Fruit fly (Drosophila melanogaster) whole organism, pupa: Measurements from ENCODE around the gene Grp170.

ENCODE experiments used
- CG10348 ChIP-seq: fragments of 200-800 bp; sonication (Bioruptor generic); IDR thresholded peaks from 2 replicates; pipeline ENCODE4 v1.3.6; 2022; ENCODE audit warnings: missing biosample characterization, missing genetic modification characterization
- CG12605 ChIP-seq: fragments of 200-800 bp; sonication (Bioruptor generic); IDR thresholded peaks from 2 replicates; pipeline ENCODE4 v1.3.6; 2022; ENCODE audit warnings: missing biosample characterization, missing genetic modification characterization
- CG13204 ChIP-seq: fragments of 200-800 bp; sonication (Bioruptor generic); optimal IDR thresholded peaks from 2 replicates; lab custom pipeline; 2018; ENCODE audit warnings: missing biosample characterization, mild to moderate bottlenecking, missing genetic modification characterization, moderate library complexity
- CG14655 ChIP-seq: fragments of 200-800 bp; sonication (Bioruptor generic); optimal IDR thresholded peaks from 3 replicates; lab custom pipeline; 2017; ENCODE audit warnings: mild to moderate bottlenecking, missing biosample characterization, missing genetic modification reagents, missing genetic modification characterization
- CG15710 ChIP-seq: fragments of 200-800 bp; sonication (Bioruptor generic); optimal IDR thresholded peaks from 2 replicates; lab custom pipeline; 2018; ENCODE audit warnings: missing biosample characterization, mild to moderate bottlenecking, missing genetic modification characterization, moderate library complexity
- CG17806 ChIP-seq: fragments of 200-800 bp; sonication (Bioruptor generic); optimal IDR thresholded peaks from 2 replicates; lab custom pipeline; 2018; ENCODE audit warnings: missing biosample characterization, mild to moderate bottlenecking, missing genetic modification characterization, moderate library complexity
- CG32121 ChIP-seq: fragments of 200-800 bp; sonication (Bioruptor generic); IDR thresholded peaks from 2 replicates; pipeline ENCODE4 v1.3.6; 2022; ENCODE audit warnings: missing biosample characterization, missing genetic modification characterization
- CG34367 ChIP-seq: fragments of 200-800 bp; sonication (Bioruptor generic); optimal IDR thresholded peaks from 2 replicates; lab custom pipeline; 2018; ENCODE audit warnings: missing biosample characterization, mild to moderate bottlenecking, missing genetic modification characterization
- CG4496 ChIP-seq: fragments of 200-800 bp; sonication (Bioruptor generic); IDR thresholded peaks from 3 replicates; pipeline ENCODE4 v1.3.6; 2022; ENCODE audit warnings: missing biosample characterization, missing genetic modification characterization
- CG8159 ChIP-seq: fragments of 200-800 bp; sonication (Bioruptor generic); optimal IDR thresholded peaks from 3 replicates; lab custom pipeline; 2018; ENCODE audit warnings: missing biosample characterization, mild to moderate bottlenecking, missing genetic modification characterization, moderate library complexity
- CG8301 ChIP-seq: fragments of 200-800 bp; sonication (Bioruptor generic); optimal IDR thresholded peaks from 2 replicates; lab custom pipeline; 2018; ENCODE audit warnings: missing biosample characterization, mild to moderate bottlenecking, missing genetic modification characterization
- CG9948 ChIP-seq: fragments of 200-800 bp; sonication (Bioruptor generic); optimal IDR thresholded peaks from 2 replicates; lab custom pipeline; 2018; ENCODE audit warnings: missing biosample characterization, mild to moderate bottlenecking, missing genetic modification characterization, moderate library complexity
- D1 ChIP-seq: fragments of 200-800 bp; sonication (Bioruptor generic); optimal IDR thresholded peaks from 2 replicates; lab custom pipeline; 2018; ENCODE audit warnings: missing biosample characterization, mild to moderate bottlenecking, missing genetic modification characterization, moderate library complexity
- EcR ChIP-seq: fragments of 200-800 bp; sonication (Bioruptor generic); optimal IDR thresholded peaks from 3 replicates; lab custom pipeline; 2019; ENCODE audit warnings: missing biosample characterization, missing genetic modification characterization, mild to moderate bottlenecking, moderate library complexity, missing genetic modification reagents
- Ets98B ChIP-seq: fragments of 200-800 bp; sonication (Bioruptor generic); IDR thresholded peaks from 2 replicates; pipeline ENCODE4 v1.3.6; 2022; ENCODE audit warnings: missing biosample characterization, missing genetic modification characterization
- Pif1A ChIP-seq: fragments of 200-800 bp; sonication (Bioruptor generic); optimal IDR thresholded peaks from 3 replicates; lab custom pipeline; 2016; ENCODE audit warnings: missing biosample characterization, missing genetic modification characterization
- Pif1B ChIP-seq: fragments of 200-800 bp; sonication (Bioruptor generic); optimal IDR thresholded peaks from 3 replicates; lab custom pipeline; 2016; ENCODE audit warnings: missing biosample characterization, missing genetic modification characterization
- Snoo ChIP-seq: fragments of 200-800 bp; sonication (Bioruptor generic); optimal IDR thresholded peaks from 3 replicates; lab custom pipeline; 2017; ENCODE audit warnings: missing biosample characterization, mild to moderate bottlenecking, missing genetic modification characterization, inconsistent platforms
- fd96Ca ChIP-seq: fragments of 200-800 bp; sonication (Bioruptor generic); IDR thresholded peaks from 3 replicates; pipeline ENCODE4 v1.3.6; 2022; ENCODE audit warnings: missing biosample characterization, missing genetic modification characterization
- gl ChIP-seq: fragments of 200-800 bp; sonication (Bioruptor generic); optimal IDR thresholded peaks from 2 replicates; lab custom pipeline; 2018; ENCODE audit warnings: missing biosample characterization, mild to moderate bottlenecking, missing genetic modification characterization
- rn ChIP-seq: fragments of 200-800 bp; sonication (Bioruptor generic); IDR thresholded peaks from 2 replicates; pipeline ENCODE4 v1.3.6; 2022; ENCODE audit warnings: missing biosample characterization, missing genetic modification characterization

Grp170 gene

dm6 chrX:2269822-2270556 lies 4.9 kb downstream of the Grp170 start:
- TF ChIP-seq CG14655 (GFP tag; lab: Kevin White, UChicago) = no peak
- peak; percentile 14 for TF ChIP-seq CG9948 (tag; lab: Kevin White, UChicago)
- TF ChIP-seq CG13204 (GFP tag; lab: Kevin White, UChicago) = no peak
- no peak for TF ChIP-seq Pif1B
- TF ChIP-seq CG8301 (tag; lab: Kevin White, UChicago) = peak; percentile 28
- peak; percentile 22 for TF ChIP-seq Snoo (tag; lab: Kevin White, UChicago)
- TF ChIP-seq CG4496 (GFP tag; lab: Robert Waterston, UW) = peak; percentile 49; the same call in 2 of the 3 replicates
- TF ChIP-seq D1 = no peak
- TF ChIP-seq CG17806 (tag; lab: Kevin White, UChicago) = peak; percentile 24
- peak; percentile 29; the same call in 1 of the 2 replicates for TF ChIP-seq rn (GFP tag; lab: Robert Waterston, UW)
- no peak for TF ChIP-seq CG12605
- no peak for TF ChIP-seq CG34367
- TF ChIP-seq gl (tag; lab: Kevin White, UChicago) = no peak
- TF ChIP-seq Pif1A (GFP tag; lab: Kevin White, UChicago) = peak; percentile 34
- no peak for TF ChIP-seq CG10348 (GFP tag; lab: Robert Waterston, UW)
- peak; percentile 47 for TF ChIP-seq CG15710
- TF ChIP-seq EcR (GFP tag; lab: Kevin White, UChicago) = no peak
- TF ChIP-seq fd96Ca (GFP tag; lab: Robert Waterston, UW) = peak; percentile 64; the same call in 2 of the 3 replicates
- TF ChIP-seq Ets98B (GFP tag; lab: Robert Waterston, UW) = peak; percentile 50
- peak; percentile 64 for TF ChIP-seq CG32121 (GFP tag; lab: Robert Waterston, UW)
- TF ChIP-seq CG8159 (tag; lab: Kevin White, UChicago) = peak; percentile 53
- TF ChIP-seq, all 21 proteins: peak for 12

- TF ChIP-seq CG14655 (GFP tag; lab: Kevin White, UChicago) (no peak), CG34367 (no peak), EcR (GFP tag; lab: Kevin White, UChicago) (no peak), Pif1A (GFP tag; lab: Kevin White, UChicago) (peak; percentile 26), CG8159 (tag; lab: Kevin White, UChicago) (peak; percentile 53), CG13204 (GFP tag; lab: Kevin White, UChicago) (no peak), Ets98B (GFP tag; lab: Robert Waterston, UW) (no peak), Pif1B (no peak), CG8301 (tag; lab: Kevin White, UChicago) (peak; percentile 10), gl (tag; lab: Kevin White, UChicago) (no peak), fd96Ca (GFP tag; lab: Robert Waterston, UW) (no peak), CG10348 (GFP tag; lab: Robert Waterston, UW) (no peak), CG32121 (GFP tag; lab: Robert Waterston, UW) (no peak), CG9948 (tag; lab: Kevin White, UChicago) (peak; percentile 28), Snoo (tag; lab: Kevin White, UChicago) (peak; percentile 21), D1 (no peak), CG4496 (GFP tag; lab: Robert Waterston, UW) (no peak), CG12605 (no peak), CG17806 (tag; lab: Kevin White, UChicago) (peak; percentile 12), CG15710 (peak; percentile 56), rn (GFP tag; lab: Robert Waterston, UW) (no peak)
Measured at dm6 chrX:2262511-2262910, 12.4 kb downstream of the Grp170 start, which contains the start of the genes temp and CG3071. Gene temp, minus strand, starts transcription at chrX:2262515. Gene CG3071, plus strand, starts transcription at chrX:2262837.

- TF ChIP-seq D1 (no peak), Pif1B (no peak), CG14655 (GFP tag; lab: Kevin White, UChicago) (no peak), CG8159 (tag; lab: Kevin White, UChicago) (no peak), Snoo (tag; lab: Kevin White, UChicago) (no peak), Ets98B (GFP tag; lab: Robert Waterston, UW) (no peak), CG32121 (GFP tag; lab: Robert Waterston, UW) (no peak), CG17806 (tag; lab: Kevin White, UChicago) (no peak), CG13204 (GFP tag; lab: Kevin White, UChicago) (no peak), Pif1A (GFP tag; lab: Kevin White, UChicago) (no peak), rn (GFP tag; lab: Robert Waterston, UW) (no peak)
Measured at dm6 chrX:2259763-2260162, 15.1 kb downstream of the Grp170 start, which contains the start of gene CG3078. Gene CG3078, minus strand, starts transcription at chrX:2259863.

dm6 chrX:2258602-2259233 lies 16.1 kb downstream of the Grp170 start:
- TF ChIP-seq Pif1B = no peak
- TF ChIP-seq Pif1A (GFP tag; lab: Kevin White, UChicago) = no peak
- TF ChIP-seq CG32121 (GFP tag; lab: Robert Waterston, UW) = peak; percentile 41; the same call in 1 of the 2 replicates
- TF ChIP-seq CG9948 (tag; lab: Kevin White, UChicago) = peak; percentile 6
- TF ChIP-seq fd96Ca (GFP tag; lab: Robert Waterston, UW) = peak; percentile 58; the same call in 1 of the 3 replicates
- no peak for TF ChIP-seq CG14655 (GFP tag; lab: Kevin White, UChicago)
- TF ChIP-seq CG10348 (GFP tag; lab: Robert Waterston, UW) = no peak
- no peak for TF ChIP-seq gl (tag; lab: Kevin White, UChicago)
- TF ChIP-seq CG8301 (tag; lab: Kevin White, UChicago) = peak; percentile 27
- no peak for TF ChIP-seq EcR (GFP tag; lab: Kevin White, UChicago)
- no peak for TF ChIP-seq Ets98B (GFP tag; lab: Robert Waterston, UW)
- peak; percentile 25 for TF ChIP-seq CG17806 (tag; lab: Kevin White, UChicago)
- peak; percentile 54; the same call in 2 of the 3 replicates for TF ChIP-seq CG4496 (GFP tag; lab: Robert Waterston, UW)
- no peak for TF ChIP-seq rn (GFP tag; lab: Robert Waterston, UW)
- TF ChIP-seq CG13204 (GFP tag; lab: Kevin White, UChicago) = no peak
- no peak for TF ChIP-seq D1
- no peak for TF ChIP-seq CG12605
- peak; percentile 39 for TF ChIP-seq CG8159 (tag; lab: Kevin White, UChicago)
- TF ChIP-seq Snoo (tag; lab: Kevin White, UChicago) = no peak
- no peak for TF ChIP-seq CG34367
- peak; percentile 19 for TF ChIP-seq CG15710
